Worm (Caenorhabditis elegans) whole organism, L4 larva: ENCODE measurements around the gene C01B9.1.
A peak's percentile ranks its signal among the peaks of the same experiment; 100 is the strongest.

Experiments
- D1046.2 ChIP-seq: fragments of 200-800 bp; sonication (Bioruptor generic); IDR thresholded peaks from 2 replicates; pipeline ENCODE4 v1.3.6; 2022; ENCODE audit warnings: missing genetic modification characterization, missing compliant biosample characterization
- F10B5.3 ChIP-seq: sonication (generic microtip); optimal IDR thresholded peaks from 2 replicates; lab custom pipeline; 2016; ENCODE audit warnings: mild to moderate bottlenecking, missing genetic modification characterization, missing compliant biosample characterization
- F37D6.2 ChIP-seq: sonication (generic microtip); optimal IDR thresholded peaks from 2 replicates; lab custom pipeline; 2016; ENCODE audit warnings: mild to moderate bottlenecking, missing genetic modification characterization, missing compliant biosample characterization
- R02D3.7 ChIP-seq: fragments of 150-350 bp; sonication (generic microtip); optimal IDR thresholded peaks from 3 replicates; lab custom pipeline; 2014; ENCODE audit warnings: missing biosample characterization, missing genetic modification characterization
- Y5F2A.4 ChIP-seq: fragments of 200-800 bp; sonication (Bioruptor generic); optimal IDR thresholded peaks from 2 replicates; lab custom pipeline; 2018; ENCODE audit warnings: mild to moderate bottlenecking, missing genetic modification characterization, missing compliant biosample characterization
- aha-1 ChIP-seq: fragments of 150-350 bp; peaks from one replicate; lab custom pipeline; 2014; ENCODE audit warnings: missing biosample characterization, missing genetic modification characterization
- arid-1 ChIP-seq: fragments of 200-800 bp; sonication (Bioruptor generic); conservative IDR thresholded peaks from 2 replicates; pipeline ENCODE4 v1.3.6; 2022; ENCODE audit warnings: missing genetic modification reagents, missing genetic modification characterization, missing compliant biosample characterization
- attf-4 ChIP-seq: sonication (generic microtip); optimal IDR thresholded peaks from 3 replicates; lab custom pipeline; 2017; ENCODE audit warnings: missing biosample characterization, missing genetic modification characterization
- ceh-32 ChIP-seq: sonication (generic microtip); optimal IDR thresholded peaks from 2 replicates; lab custom pipeline; 2016; ENCODE audit warnings: mild to moderate bottlenecking, missing genetic modification characterization, missing compliant biosample characterization; ENCODE audit not compliant: poor library complexity
- ceh-44 ChIP-seq: fragments of 200-800 bp; sonication (Bioruptor generic); IDR thresholded peaks from 2 replicates; pipeline ENCODE4 v1.3.6; 2022; ENCODE audit warnings: missing genetic modification reagents, missing genetic modification characterization, missing compliant biosample characterization
- ceh-62 ChIP-seq: sonication (generic microtip); optimal IDR thresholded peaks from 2 replicates; lab custom pipeline; 2017; ENCODE audit warnings: missing biosample characterization, missing genetic modification characterization
- ceh-82 ChIP-seq: sonication (generic microtip); optimal IDR thresholded peaks from 2 replicates; lab custom pipeline; 2017; ENCODE audit warnings: missing biosample characterization, missing genetic modification characterization
- daf-12 ChIP-seq: fragments of 150-350 bp; optimal IDR thresholded peaks from 2 replicates; lab custom pipeline; 2014; ENCODE audit warnings: missing biosample characterization, missing genetic modification reagents, missing genetic modification characterization
- daf-16 ChIP-seq, 3 experiments: sonication (generic microtip); optimal IDR thresholded peaks; 2 replicates each; lab custom pipeline; 2016 to 2017; ENCODE audit warnings: missing genetic modification characterization in 3 of 3, missing genetic modification reagents in 3 of 3, mild to moderate bottlenecking in 2 of 3, missing compliant biosample characterization in 2 of 3, missing biosample characterization in 1 of 3, moderate library complexity in 1 of 3
- daf-19 ChIP-seq: fragments of 200-800 bp; sonication (Bioruptor generic); conservative IDR thresholded peaks from 2 replicates; pipeline ENCODE4 v1.3.6; 2022; ENCODE audit warnings: missing genetic modification characterization, missing compliant biosample characterization
- dmd-6 ChIP-seq: fragments of 200-800 bp; sonication (Bioruptor generic); IDR thresholded peaks from 2 replicates; pipeline ENCODE4 v1.3.6; 2022; ENCODE audit warnings: missing genetic modification reagents, missing genetic modification characterization, missing compliant biosample characterization
- egl-27 ChIP-seq: sonication (generic microtip); optimal IDR thresholded peaks from 3 replicates; lab custom pipeline; 2017; ENCODE audit warnings: missing biosample characterization, missing genetic modification reagents, missing genetic modification characterization
- gei-8 ChIP-seq: fragments of 200-800 bp; sonication (Bioruptor generic); optimal IDR thresholded peaks from 2 replicates; lab custom pipeline; 2018; ENCODE audit warnings: mild to moderate bottlenecking, missing genetic modification characterization, missing compliant biosample characterization
- hmg-1.1 ChIP-seq: fragments of 200-800 bp; sonication (Bioruptor generic); IDR thresholded peaks from 2 replicates; pipeline ENCODE4 v1.3.6; 2022; ENCODE audit warnings: missing genetic modification reagents, missing genetic modification characterization, missing compliant biosample characterization
- jun-1 ChIP-seq: fragments of 150-350 bp; optimal IDR thresholded peaks from 2 replicates; lab custom pipeline; 2014; ENCODE audit warnings: missing biosample characterization, missing genetic modification reagents, missing genetic modification characterization
- lin-39 ChIP-seq: fragments of 150-350 bp; optimal IDR thresholded peaks from 2 replicates; lab custom pipeline; 2014; ENCODE audit warnings: missing biosample characterization, missing genetic modification reagents, missing genetic modification characterization
- lir-3 ChIP-seq: sonication (generic microtip); optimal IDR thresholded peaks from 2 replicates; lab custom pipeline; 2016; ENCODE audit warnings: mild to moderate bottlenecking, missing genetic modification characterization, missing compliant biosample characterization
- lsy-2 ChIP-seq, 2 experiments: fragments of 150-350 bp in 1 of 2; sonication (generic microtip) in 1 of 2; optimal IDR thresholded peaks; 2 replicates each; lab custom pipeline; 2014 to 2017; ENCODE audit warnings: missing biosample characterization in 2 of 2, missing genetic modification characterization in 2 of 2
- madf-5 ChIP-seq, 2 experiments: fragments of 200-800 bp; sonication (Bioruptor generic); IDR thresholded peaks; 2 replicates each; pipeline ENCODE4 v1.3.6; 2022; ENCODE audit warnings: missing compliant biosample characterization in 2 of 2, missing genetic modification characterization in 2 of 2
- mep-1 ChIP-seq: fragments of 150-350 bp; sonication (generic microtip); optimal IDR thresholded peaks from 3 replicates; lab custom pipeline; 2014; ENCODE audit warnings: missing biosample characterization, missing genetic modification characterization
- mes-2 ChIP-seq: sonication (generic microtip); optimal IDR thresholded peaks from 2 replicates; lab custom pipeline; 2016; ENCODE audit warnings: missing genotype, mild to moderate bottlenecking, missing genetic modification characterization, missing compliant biosample characterization; ENCODE audit not compliant: poor library complexity, severe bottlenecking
- mxl-3 ChIP-seq: fragments of 200-800 bp; sonication (Bioruptor generic); optimal IDR thresholded peaks from 2 replicates; lab custom pipeline; 2018; ENCODE audit warnings: mild to moderate bottlenecking, missing genetic modification characterization, missing compliant biosample characterization
- nhr-102 ChIP-seq: sonication (generic microtip); optimal IDR thresholded peaks from 2 replicates; lab custom pipeline; 2016; ENCODE audit warnings: mild to moderate bottlenecking, missing genetic modification characterization, moderate library complexity, missing compliant biosample characterization
- nhr-25 ChIP-seq: sonication (generic microtip); optimal IDR thresholded peaks from 2 replicates; lab custom pipeline; 2017; ENCODE audit warnings: missing genetic modification characterization, mild to moderate bottlenecking, missing compliant biosample characterization, antibody characterized with exemption, moderate library complexity, borderline replicate concordance; ENCODE audit not compliant: insufficient read depth
- nhr-6 ChIP-seq: fragments of 150-350 bp; optimal IDR thresholded peaks from 2 replicates; lab custom pipeline; 2014; ENCODE audit warnings: missing biosample characterization, missing genetic modification characterization
- nhr-76 ChIP-seq: fragments of 150-350 bp; optimal IDR thresholded peaks from 2 replicates; lab custom pipeline; 2014; ENCODE audit warnings: missing biosample characterization, missing genetic modification characterization
- pha-4 ChIP-seq, 2 experiments: fragments of 150-350 bp in 1 of 2; fragments of 200-800 bp in 1 of 2; sonication (Bioruptor generic) in 1 of 2; IDR thresholded peaks in 1 of 2; optimal IDR thresholded peaks in 1 of 2; 2 replicates each; pipeline versions ENCODE4 v1.3.6 to Lab custom; 2014 to 2022; ENCODE audit warnings: missing genetic modification characterization in 2 of 2, missing genetic modification reagents in 2 of 2, missing biosample characterization in 1 of 2, missing compliant biosample characterization in 1 of 2
- php-3 ChIP-seq: fragments of 200-800 bp; sonication (Bioruptor generic); IDR thresholded peaks from 2 replicates; pipeline ENCODE4 v1.3.6; 2022; ENCODE audit warnings: missing genetic modification reagents, missing genetic modification characterization, missing compliant biosample characterization
- pqm-1 ChIP-seq: sonication (generic microtip); optimal IDR thresholded peaks from 2 replicates; lab custom pipeline; 2017; ENCODE audit warnings: missing biosample characterization, missing genetic modification characterization
- rbr-2 ChIP-seq: sonication (generic microtip); optimal IDR thresholded peaks from 2 replicates; lab custom pipeline; 2016; ENCODE audit warnings: missing genotype, missing genetic modification characterization, missing compliant biosample characterization
- saeg-2 ChIP-seq: fragments of 200-800 bp; sonication (Bioruptor generic); IDR thresholded peaks from 2 replicates; pipeline ENCODE4 v1.3.6; 2022; ENCODE audit warnings: missing genetic modification reagents, missing genetic modification characterization, missing compliant biosample characterization
- spr-1 ChIP-seq: sonication (generic microtip); optimal IDR thresholded peaks from 2 replicates; lab custom pipeline; 2016; ENCODE audit warnings: mild to moderate bottlenecking, missing genetic modification characterization, missing compliant biosample characterization
- tag-97 ChIP-seq: fragments of 200-800 bp; sonication (Bioruptor generic); IDR thresholded peaks from 2 replicates; pipeline ENCODE4 v1.3.6; 2022; ENCODE audit warnings: missing genetic modification characterization, missing compliant biosample characterization
- unc-130 ChIP-seq: sonication (generic microtip); optimal IDR thresholded peaks from 2 replicates; lab custom pipeline; 2016; ENCODE audit warnings: missing genetic modification reagents, missing genetic modification characterization, missing compliant biosample characterization
- unc-39 ChIP-seq: sonication (generic microtip); optimal IDR thresholded peaks from 2 replicates; lab custom pipeline; 2017; ENCODE audit warnings: missing biosample characterization, missing genetic modification characterization
- unc-62 ChIP-seq, 3 experiments: fragments of 150-350 bp in 1 of 3; sonication (generic microtip); optimal IDR thresholded peaks in 2 of 3; peaks in 1 of 3; 1 replicate in 1 of 3; 2 replicates in 2 of 3; lab custom pipeline; 2014 to 2017; ENCODE audit warnings: missing biosample characterization in 3 of 3, missing genetic modification characterization in 3 of 3, missing genetic modification reagents in 3 of 3, missing genotype in 1 of 3
- zag-1 ChIP-seq: fragments of 150-350 bp; optimal IDR thresholded peaks from 2 replicates; lab custom pipeline; 2014; ENCODE audit warnings: missing biosample characterization, missing genetic modification characterization
- zfp-2 ChIP-seq: sonication (generic microtip); optimal IDR thresholded peaks from 2 replicates; lab custom pipeline; 2016; ENCODE audit warnings: mild to moderate bottlenecking, missing genetic modification characterization, missing compliant biosample characterization

C01B9.1 gene

ce11 chrII:13758108-13758507 lies 13.3 kb upstream of the C01B9.1 start, which contains the start of gene arrd-13:
TSS of gene arrd-13 (plus strand) at chrII:13758408.
- TF ChIP-seq madf-5 (GFP tag; IDR thresholded peaks at IDR 0.05; lab: Robert Waterston, UW), result no peak
- no peak for TF ChIP-seq saeg-2 (GFP tag; lab: Robert Waterston, UW)
- no peak for TF ChIP-seq daf-12 (tag; lab: Kevin White, UChicago)
- no peak for TF ChIP-seq ceh-62 (tag; lab: Kevin White, UChicago)
- no peak for TF ChIP-seq dmd-6 (GFP tag; lab: Robert Waterston, UW)
- TF ChIP-seq pqm-1, result no peak
- no peak for TF ChIP-seq mxl-3 (GFP tag; lab: Kevin White, UChicago)

- TF ChIP-seq unc-39 (tag; lab: Kevin White, UChicago), result no peak
- TF ChIP-seq daf-16 (GFP tag; optimal IDR thresholded peaks at IDR 0.05; lab: Kevin White, UChicago), result no peak
- TF ChIP-seq daf-16 (tag; optimal IDR thresholded peaks at IDR 0.05; lab: Kevin White, UChicago), result peak; percentile 89
- TF ChIP-seq unc-130, result no peak
- no peak for TF ChIP-seq madf-5 (GFP tag; IDR thresholded peaks at IDR 0.05; lab: Robert Waterston, UW)
- no peak for TF ChIP-seq nhr-25
- no peak for TF ChIP-seq lir-3 (tag; lab: Kevin White, UChicago)
Observed at ce11 chrII:13763009-13763468, 8.3 kb upstream of the C01B9.1 start, which contains the start of gene arrd-11. TSS of gene arrd-11 (plus strand) at chrII:13763418.

- TF ChIP-seq zfp-2 (tag; lab: Kevin White, UChicago) (no peak), unc-39 (tag; lab: Kevin White, UChicago) (no peak), Y5F2A.4 (GFP tag; lab: Kevin White, UChicago) (no peak), F37D6.2 (tag; lab: Kevin White, UChicago) (no peak), nhr-25 (no peak), arid-1 (GFP tag; lab: Robert Waterston, UW) (no peak), lin-39 (tag; lab: Kevin White, UChicago) (no peak), zag-1 (tag; lab: Kevin White, UChicago) (no peak), nhr-102 (tag; lab: Kevin White, UChicago) (no peak), nhr-76 (no peak), ceh-82 (tag; lab: Kevin White, UChicago) (no peak), hmg-1.1 (GFP tag; lab: Robert Waterston, UW) (no peak), egl-27 (no peak)
Observed at ce11 chrII:13765952-13766351, 5.4 kb upstream of the C01B9.1 start, which contains the start of gene arrd-12. TSS of gene arrd-12 (plus strand) at chrII:13766252.

- TF ChIP-seq nhr-6 (tag; lab: Kevin White, UChicago) (no peak), tag-97 (GFP tag; lab: Robert Waterston, UW) (no peak), ceh-32 (tag; lab: Kevin White, UChicago) (no peak), attf-4 (tag; lab: Kevin White, UChicago) (no peak), aha-1 (tag; lab: Kevin White, UChicago) (peak; percentile 98), gei-8 (GFP tag; lab: Kevin White, UChicago) (peak; percentile 57), F10B5.3 (no peak), rbr-2 (peak; percentile 19), R02D3.7 (tag; lab: Kevin White, UChicago) (no peak), mes-2 (tag; lab: Kevin White, UChicago) (peak; percentile 29), jun-1 (tag; lab: Kevin White, UChicago) (peak; percentile 82), zfp-2 (tag; lab: Kevin White, UChicago) (no peak), pha-4 (GFP tag; IDR thresholded peaks at IDR 0.05; lab: Robert Waterston, UW) (peak; percentile 40; the same call in 1 of the 2 replicates), pha-4 (tag; optimal IDR thresholded peaks at IDR 0.05; lab: Kevin White, UChicago) (no peak), D1046.2 (GFP tag; lab: Robert Waterston, UW) (no peak; the same call in 1 of the 2 replicates), daf-16 (GFP tag; optimal IDR thresholded peaks at IDR 0.05; lab: Kevin White, UChicago) (peak in 1 of 2 experiments; percentile 58), daf-16 (tag; optimal IDR thresholded peaks at IDR 0.05; lab: Kevin White, UChicago) (peak; percentile 85), lsy-2 (tag; optimal IDR thresholded peaks at IDR 0.05; lab: Kevin White, UChicago) (no peak), madf-5 (GFP tag; IDR thresholded peaks at IDR 0.05; lab: Robert Waterston, UW) (0 out of 4 replicates have a peak, but pooled peaks of 1 of the 2 experiments have one; percentile 67), unc-62 (GFP tag; optimal IDR thresholded peaks at IDR 0.05 in 1 of 2; lab: Kevin White, UChicago) (no peak), unc-62 (tag; optimal IDR thresholded peaks at IDR 0.05; lab: Kevin White, UChicago) (no peak), egl-27 (no peak), nhr-102 (tag; lab: Kevin White, UChicago) (peak; percentile 82), php-3 (no peak; the same call in 1 of the 2 replicates), daf-19 (GFP tag; lab: Robert Waterston, UW) (peak; percentile 75; the same call in 1 of the 2 replicates), spr-1 (no peak), mep-1 (tag; lab: Kevin White, UChicago) (peak; percentile 67), ceh-44 (GFP tag; lab: Robert Waterston, UW) (no peak)
Observed at ce11 chrII:13780792-13781248, 9.4 kb downstream of the C01B9.1 start.
